Worm (Caenorhabditis elegans) whole organism, L1 larva: ENCODE results near the gene znf-706.
A peak's percentile ranks its signal among the peaks of the same experiment; 100 is the strongest.

ENCODE experiments used
- C16A3.4 ChIP-seq: fragments of 150-350 bp; optimal IDR thresholded peaks from 2 replicates; lab custom pipeline; 2014; ENCODE audit warnings: missing biosample characterization, missing genetic modification characterization
- aly-2 ChIP-seq: fragments of 150-350 bp; optimal IDR thresholded peaks from 2 replicates; lab custom pipeline; 2014; ENCODE audit warnings: missing biosample characterization, missing genetic modification characterization
- blmp-1 ChIP-seq: fragments of 150-350 bp; optimal IDR thresholded peaks from 2 replicates; lab custom pipeline; 2014; ENCODE audit warnings: missing biosample characterization, missing genetic modification characterization
- ceh-8 ChIP-seq: fragments of 200-800 bp; sonication (Bioruptor generic); optimal IDR thresholded peaks from 2 replicates; lab custom pipeline; 2018; ENCODE audit warnings: mild to moderate bottlenecking, missing genetic modification characterization, moderate library complexity, missing compliant biosample characterization
- ceh-82 ChIP-seq, 3 experiments: fragments of 150-350 bp in 1 of 3; sonication (generic microtip) in 2 of 3; optimal IDR thresholded peaks; 2 replicates each; lab custom pipeline; 2014 to 2017; ENCODE audit warnings: missing biosample characterization in 3 of 3, missing genetic modification characterization in 3 of 3
- ceh-88 ChIP-seq: fragments of 200-800 bp; sonication (Bioruptor generic); IDR thresholded peaks from 2 replicates; pipeline ENCODE4 v1.3.6; 2022; ENCODE audit warnings: missing genetic modification characterization, missing compliant biosample characterization
- ceh-90 ChIP-seq: sonication (generic microtip); optimal IDR thresholded peaks from 2 replicates; lab custom pipeline; 2016; ENCODE audit warnings: missing genetic modification characterization, missing compliant biosample characterization
- efl-1 ChIP-seq, 4 experiments: fragments of 150-350 bp; optimal IDR thresholded peaks in 3 of 4; peaks in 1 of 4; 1 replicate in 1 of 4; 2 replicates in 3 of 4; lab custom pipeline; 2014; ENCODE audit warnings: missing biosample characterization in 2 of 4, missing genetic modification characterization in 2 of 4, missing genetic modification reagents in 2 of 4
- egl-27 ChIP-seq, 2 experiments: fragments of 150-350 bp in 1 of 2; sonication (generic microtip); optimal IDR thresholded peaks; 3 replicates each; lab custom pipeline; 2017 to 2018; ENCODE audit warnings: missing biosample characterization in 2 of 2, missing genetic modification characterization in 2 of 2, missing genetic modification reagents in 2 of 2
- elt-2 ChIP-seq: sonication (generic microtip); optimal IDR thresholded peaks from 2 replicates; lab custom pipeline; 2016; ENCODE audit warnings: missing genetic modification characterization, mild to moderate bottlenecking, inconsistent platforms, missing compliant biosample characterization, missing genetic modification reagents
- elt-3 ChIP-seq, 6 experiments: fragments of 150-350 bp in 1 of 6; sonication (generic microtip); optimal IDR thresholded peaks; 2 replicates each; lab custom pipeline; 2017 to 2018; ENCODE audit warnings: missing biosample characterization in 6 of 6, missing genetic modification characterization in 6 of 6, inconsistent platforms in 1 of 6
- ets-5 ChIP-seq: fragments of 200-800 bp; sonication (Bioruptor generic); IDR thresholded peaks from 2 replicates; pipeline ENCODE4 v1.3.6; 2022; ENCODE audit warnings: missing genetic modification characterization, missing compliant biosample characterization
- fkh-10 ChIP-seq: sonication (generic microtip); optimal IDR thresholded peaks from 2 replicates; lab custom pipeline; 2017; ENCODE audit warnings: missing biosample characterization, missing genetic modification reagents, missing genetic modification characterization
- fos-1 ChIP-seq: fragments of 150-350 bp; optimal IDR thresholded peaks from 2 replicates; lab custom pipeline; 2014; ENCODE audit warnings: missing biosample characterization, missing genetic modification characterization
- grh-1 ChIP-seq: fragments of 200-800 bp; sonication (Bioruptor generic); IDR thresholded peaks from 2 replicates; pipeline ENCODE4 v1.3.6; 2022; ENCODE audit warnings: missing genetic modification reagents, missing genetic modification characterization, missing compliant biosample characterization
- hlh-17 ChIP-seq: fragments of 200-800 bp; sonication (Bioruptor generic); optimal IDR thresholded peaks from 2 replicates; lab custom pipeline; 2018; ENCODE audit warnings: missing genetic modification characterization, mild to moderate bottlenecking, missing compliant biosample characterization, moderate library complexity, borderline replicate concordance
- isw-1 ChIP-seq: fragments of 200-800 bp; sonication (Bioruptor generic); IDR thresholded peaks from 2 replicates; pipeline ENCODE4 v1.3.6; 2022; ENCODE audit warnings: missing genetic modification characterization, missing compliant biosample characterization
- lin-13 ChIP-seq: fragments of 150-350 bp; optimal IDR thresholded peaks from 2 replicates; lab custom pipeline; 2014; ENCODE audit warnings: missing biosample characterization, missing genetic modification reagents, missing genetic modification characterization
- lin-14 ChIP-seq: fragments of 200-800 bp; sonication (Bioruptor generic); optimal IDR thresholded peaks from 2 replicates; lab custom pipeline; 2018; ENCODE audit warnings: mild to moderate bottlenecking, missing genetic modification characterization, moderate library complexity, missing compliant biosample characterization
- lin-15B ChIP-seq: fragments of 150-350 bp; sonication (generic microtip); optimal IDR thresholded peaks from 3 replicates; lab custom pipeline; 2014; ENCODE audit warnings: missing biosample characterization, missing genetic modification characterization
- lin-35 ChIP-seq, 2 experiments: fragments of 150-350 bp; optimal IDR thresholded peaks; 2 replicates each; lab custom pipeline; 2014; ENCODE audit warnings: missing biosample characterization in 2 of 2, missing genetic modification characterization in 2 of 2, missing genetic modification reagents in 2 of 2
- lsy-2 ChIP-seq, 2 experiments: fragments of 150-350 bp; optimal IDR thresholded peaks; 2 replicates each; lab custom pipeline; 2014; ENCODE audit warnings: missing biosample characterization in 2 of 2, missing genetic modification characterization in 2 of 2
- mdl-1 ChIP-seq, 2 experiments: fragments of 150-350 bp; optimal IDR thresholded peaks; 2 replicates each; lab custom pipeline; 2014 to 2017; ENCODE audit warnings: missing biosample characterization in 2 of 2, missing genetic modification characterization in 2 of 2, inconsistent platforms in 1 of 2
- mep-1 ChIP-seq: fragments of 150-350 bp; optimal IDR thresholded peaks from 2 replicates; lab custom pipeline; 2014; ENCODE audit warnings: missing biosample characterization, missing genetic modification characterization
- nhr-11 ChIP-seq: fragments of 150-350 bp; optimal IDR thresholded peaks from 2 replicates; lab custom pipeline; 2014; ENCODE audit warnings: missing biosample characterization, missing genetic modification characterization
- nhr-20 ChIP-seq: sonication (generic microtip); optimal IDR thresholded peaks from 2 replicates; lab custom pipeline; 2016; ENCODE audit warnings: mild to moderate bottlenecking, missing genetic modification characterization, missing compliant biosample characterization
- nhr-237 ChIP-seq: fragments of 150-350 bp; optimal IDR thresholded peaks from 2 replicates; lab custom pipeline; 2014; ENCODE audit warnings: missing biosample characterization, missing genetic modification characterization
- nhr-47 ChIP-seq: sonication (generic microtip); optimal IDR thresholded peaks from 2 replicates; lab custom pipeline; 2016; ENCODE audit warnings: mild to moderate bottlenecking, missing genetic modification characterization, moderate library complexity, missing compliant biosample characterization
- nhr-71 ChIP-seq: sonication (generic microtip); optimal IDR thresholded peaks from 2 replicates; lab custom pipeline; 2016; ENCODE audit warnings: mild to moderate bottlenecking, missing genetic modification characterization, moderate library complexity, missing compliant biosample characterization
- nhr-77 ChIP-seq: fragments of 150-350 bp; optimal IDR thresholded peaks from 2 replicates; lab custom pipeline; 2014; ENCODE audit warnings: missing biosample characterization, missing genetic modification characterization
- nhr-85 ChIP-seq: sonication (generic microtip); peaks from one replicate; lab custom pipeline; 2016; ENCODE audit warnings: missing genetic modification characterization, inconsistent platforms, missing compliant biosample characterization
- nhr-90 ChIP-seq: sonication (generic microtip); optimal IDR thresholded peaks from 2 replicates; lab custom pipeline; 2016; ENCODE audit warnings: mild to moderate bottlenecking, missing genetic modification characterization, missing compliant biosample characterization; ENCODE audit not compliant: poor library complexity
- rnt-1 ChIP-seq: sonication (generic microtip); optimal IDR thresholded peaks from 2 replicates; lab custom pipeline; 2016; ENCODE audit warnings: mild to moderate bottlenecking, missing genetic modification characterization, moderate library complexity, missing compliant biosample characterization
- skn-1 ChIP-seq: fragments of 150-350 bp; optimal IDR thresholded peaks from 2 replicates; lab custom pipeline; 2014; ENCODE audit warnings: missing biosample characterization, missing genetic modification characterization
- snpc-4 ChIP-seq: fragments of 150-350 bp; optimal IDR thresholded peaks from 2 replicates; lab custom pipeline; 2014; ENCODE audit warnings: missing biosample characterization, missing genetic modification characterization
- snu-23 ChIP-seq: sonication (generic microtip); optimal IDR thresholded peaks from 2 replicates; lab custom pipeline; 2016; ENCODE audit warnings: missing genetic modification characterization, missing compliant biosample characterization
- swsn-7 ChIP-seq: sonication (generic microtip); optimal IDR thresholded peaks from 2 replicates; lab custom pipeline; 2016; ENCODE audit warnings: missing genetic modification characterization, missing compliant biosample characterization
- tbx-2 ChIP-seq: sonication (generic microtip); optimal IDR thresholded peaks from 2 replicates; lab custom pipeline; 2016; ENCODE audit warnings: missing genetic modification characterization, missing compliant biosample characterization
- tlp-1 ChIP-seq: fragments of 150-350 bp; optimal IDR thresholded peaks from 2 replicates; lab custom pipeline; 2014; ENCODE audit warnings: missing biosample characterization, missing genetic modification characterization
- unc-30 ChIP-seq: sonication (generic microtip); optimal IDR thresholded peaks from 2 replicates; lab custom pipeline; 2017; ENCODE audit warnings: missing biosample characterization, missing genetic modification characterization
- xbp-1 ChIP-seq: sonication (generic microtip); optimal IDR thresholded peaks from 2 replicates; lab custom pipeline; 2016; ENCODE audit warnings: missing genetic modification characterization, missing compliant biosample characterization
- ztf-11 ChIP-seq, 2 experiments: sonication (generic microtip); optimal IDR thresholded peaks; 2 replicates each; lab custom pipeline; 2016 to 2017; ENCODE audit warnings: missing genetic modification characterization in 2 of 2, missing biosample characterization in 1 of 2, missing compliant biosample characterization in 1 of 2

Gene znf-706

DNA sequence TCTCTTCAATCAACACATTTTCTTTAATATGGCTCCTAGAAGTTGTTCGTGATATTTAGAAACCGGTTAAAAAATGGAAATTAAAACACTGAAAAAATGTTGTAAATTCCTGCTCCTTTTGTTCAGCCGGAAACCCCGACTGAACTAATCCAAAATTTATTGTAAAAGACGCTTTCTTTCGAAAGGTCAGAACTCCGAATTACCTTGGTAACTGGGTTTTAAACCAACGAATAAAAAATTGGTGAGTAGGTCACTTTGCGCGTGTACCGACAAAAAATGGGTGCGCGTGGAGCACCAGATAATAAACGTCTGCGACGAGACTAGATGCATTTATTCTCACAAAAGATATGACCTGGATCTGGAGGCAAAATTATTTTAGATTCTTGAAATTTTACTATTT is 34.6 kb upstream of the znf-706 start:
- peak; percentile 8 for TF ChIP-seq snpc-4
- no peak for TF ChIP-seq aly-2 (tag; lab: Kevin White, UChicago)
- TF ChIP-seq efl-1 (optimal IDR thresholded peaks at IDR 0.05; lab: Kevin White, UChicago), result no peak
- TF ChIP-seq efl-1 (GFP tag; optimal IDR thresholded peaks at IDR 0.05 in 1 of 2; lab: Kevin White, UChicago), result peak in 1 of 2 experiments; percentile 69
- peak; percentile 56 for TF ChIP-seq nhr-85 (tag; lab: Kevin White, UChicago)

DNA sequence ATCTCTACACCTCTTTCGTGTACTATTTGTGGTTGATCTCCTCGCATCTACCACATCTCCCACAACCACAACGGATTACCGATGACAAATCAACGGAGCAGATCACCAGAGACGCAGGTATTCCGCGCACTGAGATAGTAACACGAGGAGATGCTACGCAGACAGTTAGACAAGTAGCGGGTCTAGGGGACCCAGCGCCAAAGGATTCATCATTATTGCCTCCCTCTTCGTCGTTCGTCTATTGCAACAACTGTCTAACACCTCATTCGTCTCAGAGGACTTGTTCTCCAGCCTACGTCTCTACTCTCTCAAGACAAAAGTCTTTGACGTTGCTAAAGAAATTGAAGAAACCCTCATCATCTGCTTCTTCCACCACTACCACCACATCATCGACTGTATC is 25.5 kb upstream of the znf-706 start:
- peak in 2 of 3 experiments; percentile 8 to 25 for TF ChIP-seq ceh-82 (tag; optimal IDR thresholded peaks at IDR 0.05; lab: Kevin White, UChicago)
- no peak for TF ChIP-seq unc-30
- TF ChIP-seq ceh-8 (GFP tag; lab: Kevin White, UChicago), result no peak
- peak; percentile 64 for TF ChIP-seq nhr-20 (tag; lab: Kevin White, UChicago)
- peak; percentile 72 for TF ChIP-seq mep-1 (tag; lab: Kevin White, UChicago)
- peak; percentile 5 for TF ChIP-seq nhr-237
- no peak for TF ChIP-seq hlh-17 (GFP tag; lab: Kevin White, UChicago)
- TF ChIP-seq lin-35 (GFP tag; optimal IDR thresholded peaks at IDR 0.05; lab: Kevin White, UChicago), result peak; percentile 33 to 48
- peak; percentile 27 to 64 for TF ChIP-seq lsy-2 (tag; optimal IDR thresholded peaks at IDR 0.05; lab: Kevin White, UChicago)
- peak; percentile 40 for TF ChIP-seq nhr-47 (tag; lab: Kevin White, UChicago)
- peak; percentile 48 for TF ChIP-seq swsn-7 (tag; lab: Kevin White, UChicago)
- peak; percentile 94 for TF ChIP-seq lin-14 (GFP tag; lab: Kevin White, UChicago)
- peak; percentile 56 to 65 for TF ChIP-seq efl-1 (optimal IDR thresholded peaks at IDR 0.05; lab: Kevin White, UChicago)
- TF ChIP-seq efl-1 (GFP tag; optimal IDR thresholded peaks at IDR 0.05 in 1 of 2; lab: Kevin White, UChicago), result no peak
- TF ChIP-seq ztf-11 (tag; optimal IDR thresholded peaks at IDR 0.05; lab: Kevin White, UChicago), result no peak
- no peak for TF ChIP-seq ceh-88 (GFP tag; lab: Robert Waterston, UW)
- no peak for TF ChIP-seq fkh-10 (GFP tag; lab: Kevin White, UChicago)
- peak; percentile 51 for TF ChIP-seq C16A3.4 (tag; lab: Kevin White, UChicago)
- TF ChIP-seq nhr-71 (tag; lab: Kevin White, UChicago), result peak; percentile 77
- TF ChIP-seq tbx-2, result peak; percentile 57
- no peak for TF ChIP-seq ets-5
- TF ChIP-seq nhr-77, result peak; percentile 27
- peak; percentile 66 for TF ChIP-seq snu-23 (GFP tag; lab: Kevin White, UChicago)
- no peak for TF ChIP-seq ceh-90 (tag; lab: Kevin White, UChicago)
- no peak for TF ChIP-seq isw-1 (GFP tag; lab: Robert Waterston, UW)
- TF ChIP-seq fos-1 (tag; lab: Kevin White, UChicago), result peak; percentile 17
- peak; percentile 43 for TF ChIP-seq skn-1 (tag; lab: Kevin White, UChicago)
- TF ChIP-seq xbp-1 (tag; lab: Kevin White, UChicago), result peak; percentile 37
- peak; percentile 75 for TF ChIP-seq blmp-1 (tag; lab: Kevin White, UChicago)
- peak; percentile 88 for TF ChIP-seq nhr-85 (tag; lab: Kevin White, UChicago)
- no peak for TF ChIP-seq elt-2
- TF ChIP-seq grh-1 (GFP tag; lab: Robert Waterston, UW), result 0 out of 2 replicates have a peak, but pooled peaks have one; percentile 37
- peak; percentile 58 for TF ChIP-seq lin-13
- TF ChIP-seq elt-3 (tag; optimal IDR thresholded peaks at IDR 0.05; lab: Kevin White, UChicago), result peak in 3 of 6 experiments; percentile 14 to 21 (median 19)
- TF ChIP-seq mdl-1 (tag; optimal IDR thresholded peaks at IDR 0.05; lab: Kevin White, UChicago), result peak in 1 of 2 experiments; percentile 74
- TF ChIP-seq lin-15B, result no peak
- peak; percentile 57 for TF ChIP-seq rnt-1 (tag; lab: Kevin White, UChicago)
- no peak for TF ChIP-seq tlp-1 (tag; lab: Kevin White, UChicago)
- TF ChIP-seq nhr-90 (tag; lab: Kevin White, UChicago), result peak; percentile 41
- TF ChIP-seq egl-27 (tag; optimal IDR thresholded peaks at IDR 0.05; lab: Kevin White, UChicago), result no peak
- no peak for TF ChIP-seq nhr-11 (tag; lab: Kevin White, UChicago)
